Fruit fly (Drosophila melanogaster) whole organism, wandering third instar larva: Measurements from ENCODE around the gene RNaseX25.

Source experiments
- Abd-B ChIP-seq: fragments of >200 bp; optimal IDR thresholded peaks from 2 replicates; lab custom pipeline; 2017; ENCODE audit warnings: missing biosample characterization, missing genetic modification characterization
- CG32264 ChIP-seq: fragments of 200-800 bp; sonication (Bioruptor generic); optimal IDR thresholded peaks from 2 replicates; lab custom pipeline; 2016; ENCODE audit warnings: missing biosample characterization, missing genetic modification characterization
- CG9705 ChIP-seq: fragments of 200-800 bp; sonication (Bioruptor generic); optimal IDR thresholded peaks from 2 replicates; lab custom pipeline; 2018; ENCODE audit warnings: missing biosample characterization, mild to moderate bottlenecking, missing genetic modification characterization
- CrebA ChIP-seq: fragments of 200-800 bp; sonication (Bioruptor generic); optimal IDR thresholded peaks from 2 replicates; lab custom pipeline; 2016; ENCODE audit warnings: missing biosample characterization, mild to moderate bottlenecking, missing genetic modification characterization, borderline replicate concordance
- Dfd ChIP-seq: fragments of >200 bp; optimal IDR thresholded peaks from 2 replicates; lab custom pipeline; 2017; ENCODE audit warnings: missing biosample characterization, missing genetic modification characterization
- Dif ChIP-seq: fragments of 200-275, 200-300 bp; sonication (Bioruptor generic); optimal IDR thresholded peaks from 2 replicates; lab custom pipeline; 2018; ENCODE audit warnings: missing biosample characterization, missing genetic modification characterization; ENCODE audit not compliant: partially characterized antibody
- GATAd ChIP-seq: sonication (Bioruptor generic); optimal IDR thresholded peaks from 2 replicates; lab custom pipeline; 2016; ENCODE audit warnings: missing biosample characterization, missing genetic modification characterization
- HLH106 ChIP-seq: fragments of 200-800 bp; optimal IDR thresholded peaks from 3 replicates; lab custom pipeline; 2019; ENCODE audit warnings: missing biosample characterization, mild to moderate bottlenecking, missing genetic modification characterization, moderate library complexity
- Hnf4 ChIP-seq: fragments of 200-800 bp; sonication (Bioruptor generic); optimal IDR thresholded peaks from 2 replicates; lab custom pipeline; 2016; ENCODE audit warnings: missing biosample characterization, mild to moderate bottlenecking, missing genetic modification characterization
- Hr78 ChIP-seq: fragments of >200 bp; optimal IDR thresholded peaks from 2 replicates; lab custom pipeline; 2017; ENCODE audit warnings: missing biosample characterization, missing genetic modification characterization
- Hr83 ChIP-seq: fragments of 200-300 bp; sonication (Bioruptor generic); optimal IDR thresholded peaks from 2 replicates; lab custom pipeline; 2016; ENCODE audit warnings: missing biosample characterization, mild to moderate bottlenecking, missing genetic modification characterization, moderate library complexity; ENCODE audit not compliant: poor library complexity, severe bottlenecking
- Myc ChIP-seq: fragments of >200 bp; optimal IDR thresholded peaks from 2 replicates; lab custom pipeline; 2017
- N ChIP-seq: fragments of >200 bp; optimal IDR thresholded peaks from 2 replicates; lab custom pipeline; 2018; ENCODE audit warnings: missing biosample characterization, missing external identifiers, missing genetic modification characterization
- Sp1 ChIP-seq: fragments of 200-800 bp; sonication (Bioruptor generic); optimal IDR thresholded peaks from 3 replicates; lab custom pipeline; 2019; ENCODE audit warnings: missing biosample characterization, mild to moderate bottlenecking, missing genetic modification characterization, moderate library complexity
- Vsx2 ChIP-seq: fragments of 200-300, 225-300 bp; sonication (Bioruptor generic); optimal IDR thresholded peaks from 2 replicates; lab custom pipeline; 2018; ENCODE audit warnings: missing biosample characterization, missing genetic modification characterization; ENCODE audit not compliant: partially characterized antibody
- br ChIP-seq: fragments of 200-800 bp; sonication (Bioruptor generic); optimal IDR thresholded peaks from 2 replicates; lab custom pipeline; 2016; ENCODE audit warnings: missing biosample characterization, missing genetic modification characterization
- brk ChIP-seq: fragments of 200-800 bp; sonication (Bioruptor generic); optimal IDR thresholded peaks from 2 replicates; lab custom pipeline; 2016; ENCODE audit warnings: missing biosample characterization, mild to moderate bottlenecking, missing genetic modification characterization
- dmrt93B ChIP-seq: fragments of 200-800 bp; sonication (Bioruptor generic); optimal IDR thresholded peaks from 2 replicates; lab custom pipeline; 2018; ENCODE audit warnings: missing biosample characterization, mild to moderate bottlenecking, missing genetic modification characterization
- dsf ChIP-seq: sonication (Bioruptor generic); optimal IDR thresholded peaks from 2 replicates; lab custom pipeline; 2016; ENCODE audit warnings: missing biosample characterization, missing genetic modification characterization, borderline replicate concordance
- ey ChIP-seq: fragments of 200-800 bp; sonication (Bioruptor generic); optimal IDR thresholded peaks from 2 replicates; lab custom pipeline; 2016; ENCODE audit warnings: missing biosample characterization, missing genetic modification characterization
- fru ChIP-seq: fragments of 200-800 bp; sonication (Bioruptor generic); optimal IDR thresholded peaks from 3 replicates; lab custom pipeline; 2016; ENCODE audit warnings: missing biosample characterization, mild to moderate bottlenecking, missing genetic modification characterization
- h ChIP-seq: fragments of 200-800 bp; sonication (Bioruptor generic); optimal IDR thresholded peaks from 3 replicates; lab custom pipeline; 2016; ENCODE audit warnings: missing biosample characterization, mild to moderate bottlenecking, missing genetic modification characterization
- jim ChIP-seq: fragments of 175-275, 200-325 bp; sonication (Bioruptor generic); optimal IDR thresholded peaks from 2 replicates; lab custom pipeline; 2016; ENCODE audit warnings: missing biosample characterization, mild to moderate bottlenecking, missing genetic modification characterization
- lola ChIP-seq: fragments of >200 bp; optimal IDR thresholded peaks from 2 replicates; lab custom pipeline; 2017; ENCODE audit warnings: missing biosample characterization, missing genetic modification characterization
- pan ChIP-seq: fragments of >200 bp; optimal IDR thresholded peaks from 2 replicates; lab custom pipeline; 2017
- psq ChIP-seq: fragments of 200-800 bp; sonication (Bioruptor generic); optimal IDR thresholded peaks from 3 replicates; lab custom pipeline; 2017; ENCODE audit warnings: missing biosample characterization, mild to moderate bottlenecking, missing genetic modification characterization, moderate library complexity
- rgr ChIP-seq: fragments of 200-800 bp; sonication (Bioruptor generic); optimal IDR thresholded peaks from 3 replicates; lab custom pipeline; 2016; ENCODE audit warnings: missing biosample characterization, mild to moderate bottlenecking, missing genetic modification characterization
- sage ChIP-seq: fragments of 200-800 bp; sonication (Bioruptor generic); optimal IDR thresholded peaks from 2 replicates; lab custom pipeline; 2016; ENCODE audit warnings: missing biosample characterization, mild to moderate bottlenecking, missing genetic modification characterization
- sv ChIP-seq: fragments of 200-800 bp; sonication (Bioruptor generic); optimal IDR thresholded peaks from 3 replicates; lab custom pipeline; 2016; ENCODE audit warnings: missing biosample characterization, missing genetic modification characterization
- tai ChIP-seq: sonication (Bioruptor generic); optimal IDR thresholded peaks from 2 replicates; lab custom pipeline; 2016; ENCODE audit warnings: missing biosample characterization, missing genetic modification characterization
- usp ChIP-seq: fragments of >200 bp; optimal IDR thresholded peaks from 2 replicates; lab custom pipeline; 2017; ENCODE audit warnings: missing biosample characterization, missing genetic modification characterization
- woc ChIP-seq: sonication (Bioruptor generic); optimal IDR thresholded peaks from 2 replicates; lab custom pipeline; 2016; ENCODE audit warnings: missing biosample characterization, mild to moderate bottlenecking, missing genetic modification characterization

RNaseX25 gene

DNA sequence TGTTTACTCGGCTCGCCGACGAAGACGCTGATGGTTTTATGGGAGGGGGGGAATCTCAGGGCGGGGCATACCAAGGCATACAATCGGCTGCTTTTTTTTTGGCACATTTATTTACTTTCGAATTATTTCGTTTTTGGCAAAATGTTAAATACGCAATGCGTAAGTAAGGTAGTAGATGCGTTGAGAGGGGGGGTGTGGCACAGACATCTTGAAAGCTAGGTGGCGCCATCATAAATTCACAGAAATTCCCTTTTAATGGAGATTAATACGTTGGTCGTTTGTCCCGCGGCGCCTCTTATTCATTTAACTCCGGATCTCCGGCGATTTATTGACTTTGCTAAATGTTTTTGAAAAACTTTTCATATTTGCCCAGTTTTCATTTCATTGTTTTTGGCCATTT lies 28.9 kb upstream of the RNaseX25 start:
- TF ChIP-seq dsf (GFP tag; lab: Kevin White, UChicago) = no peak
- no peak for TF ChIP-seq Vsx2 (GFP tag; lab: Kevin White, UChicago)
- no peak for TF ChIP-seq CG9705
- TF ChIP-seq N (GFP tag; lab: Kevin White, UChicago) = no peak
- no peak for TF ChIP-seq Dif

dm6 chr3L:7942403-7942952 lies 27.9 kb upstream of the RNaseX25 start:
- no peak for TF ChIP-seq HLH106
- no peak for TF ChIP-seq sv
- no peak for TF ChIP-seq CG32264
- no peak for TF ChIP-seq ey (GFP tag; lab: Kevin White, UChicago)
- TF ChIP-seq woc (GFP tag; lab: Kevin White, UChicago) = no peak
- no peak for TF ChIP-seq br
- TF ChIP-seq Hr78 (GFP tag; lab: Kevin White, UChicago) = no peak
- no peak for TF ChIP-seq tai (GFP tag; lab: Kevin White, UChicago)
- no peak for TF ChIP-seq GATAd (GFP tag; lab: Kevin White, UChicago)
- TF ChIP-seq N (GFP tag; lab: Kevin White, UChicago) = no peak
- TF ChIP-seq h = peak; percentile 34
- TF ChIP-seq jim = no peak
- no peak for TF ChIP-seq CG9705
- TF ChIP-seq fru (GFP tag; lab: Kevin White, UChicago) = no peak
- peak; percentile 42 for TF ChIP-seq CrebA
- peak; percentile 20 for TF ChIP-seq Sp1
- no peak for TF ChIP-seq Hnf4 (GFP tag; lab: Kevin White, UChicago)

DNA sequence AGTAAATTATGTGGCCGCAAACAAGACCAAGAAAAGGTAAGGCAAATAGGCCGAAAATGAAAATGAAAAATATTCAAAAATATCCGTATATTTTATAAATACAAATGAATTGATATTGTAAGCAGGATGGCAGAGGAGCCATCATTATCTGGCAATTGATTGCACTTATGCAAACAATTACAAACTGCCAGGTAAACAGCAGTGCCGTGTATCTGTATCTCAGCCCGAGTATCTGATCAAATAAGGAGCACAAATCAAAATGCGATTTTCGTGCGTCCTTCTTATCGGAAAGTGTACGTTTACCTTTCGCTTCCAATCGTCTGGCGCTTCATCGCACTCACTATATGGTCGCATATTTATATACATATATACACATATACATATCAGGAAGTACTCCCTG lies 27.3 kb upstream of the RNaseX25 start:
- no peak for TF ChIP-seq Abd-B (GFP tag; lab: Kevin White, UChicago)
- TF ChIP-seq N (GFP tag; lab: Kevin White, UChicago) = no peak
- TF ChIP-seq GATAd (GFP tag; lab: Kevin White, UChicago) = no peak
- no peak for TF ChIP-seq CG9705
- TF ChIP-seq tai (GFP tag; lab: Kevin White, UChicago) = no peak
- no peak for TF ChIP-seq Dif
- no peak for TF ChIP-seq usp (GFP tag; lab: Kevin White, UChicago)
- TF ChIP-seq woc (GFP tag; lab: Kevin White, UChicago) = no peak
- peak; percentile 4 for TF ChIP-seq dmrt93B (GFP tag; lab: Kevin White, UChicago)
- TF ChIP-seq sage (GFP tag; lab: Kevin White, UChicago) = no peak
- TF ChIP-seq Hnf4 (GFP tag; lab: Kevin White, UChicago) = no peak
- peak; percentile 29 for TF ChIP-seq psq (GFP tag; lab: Kevin White, UChicago)
- TF ChIP-seq, all 38 proteins: peak for 2

dm6 chr3L:7943950-7944349 lies 26.4 kb upstream of the RNaseX25 start:
- no peak for TF ChIP-seq woc (GFP tag; lab: Kevin White, UChicago)
- no peak for TF ChIP-seq rgr (GFP tag; lab: Kevin White, UChicago)
- no peak for TF ChIP-seq dsf (GFP tag; lab: Kevin White, UChicago)
- TF ChIP-seq tai (GFP tag; lab: Kevin White, UChicago) = no peak
- TF ChIP-seq jim = no peak
- no peak for TF ChIP-seq sv
- no peak for TF ChIP-seq lola
- no peak for TF ChIP-seq HLH106
- no peak for TF ChIP-seq Myc
- TF ChIP-seq br = no peak
- no peak for TF ChIP-seq sage (GFP tag; lab: Kevin White, UChicago)
- no peak for TF ChIP-seq CG9705
- TF ChIP-seq CG32264 = no peak
- TF ChIP-seq fru (GFP tag; lab: Kevin White, UChicago) = no peak
- TF ChIP-seq CrebA = no peak
- no peak for TF ChIP-seq pan (lab: Kevin White, UChicago)
- no peak for TF ChIP-seq GATAd (GFP tag; lab: Kevin White, UChicago)
- TF ChIP-seq Dfd = no peak
- TF ChIP-seq brk (GFP tag; lab: Kevin White, UChicago) = no peak

- TF ChIP-seq CG9705 = no peak
- no peak for TF ChIP-seq Myc
- no peak for TF ChIP-seq HLH106
- TF ChIP-seq Hr83 (GFP tag; lab: Kevin White, UChicago) = no peak
- TF ChIP-seq rgr (GFP tag; lab: Kevin White, UChicago) = no peak
These were observed 24.2 kb upstream of the RNaseX25 start, which contains the start of gene CG43880 for dm6 chr3L:7946222-7946621. Gene CG43880, minus strand, starts transcription at chr3L:7946322.
